Fruit fly (Drosophila melanogaster): ENCODE data around the gene jub.
A peak's percentile ranks its signal among the peaks of the same experiment; 100 is the strongest.

Gene jub

DNA sequence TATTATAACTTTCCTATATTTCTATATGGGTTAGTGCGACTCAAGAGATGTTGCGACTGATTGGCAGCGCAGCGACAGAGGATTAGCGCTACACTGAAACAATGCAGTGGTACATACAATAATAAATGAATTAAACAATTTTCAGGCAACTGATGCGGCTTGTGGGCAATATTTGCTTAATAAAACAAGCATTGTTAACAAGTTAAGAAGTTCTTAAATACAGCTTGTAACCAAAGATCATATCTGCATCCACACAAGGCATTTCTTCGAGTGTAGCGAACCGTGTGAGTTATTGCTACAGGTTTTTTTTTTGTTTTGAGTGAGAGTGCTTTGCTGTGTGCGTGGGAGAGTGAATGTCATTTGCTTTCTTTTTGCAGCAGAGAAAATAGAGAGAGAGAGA, 8.8 kb upstream of the jub start (continued):
- TF ChIP-seq abd-A (tag; optimal IDR thresholded peaks at IDR 0.05) (no peak), CG10147 (GFP tag; optimal IDR thresholded peaks at IDR 0.05) (peak; percentile 39), eve (GFP tag; optimal IDR thresholded peaks at IDR 0.05) (no peak), Taf1 (GFP tag; IDR thresholded peaks at IDR 0.05) (0 out of 2 replicates have a peak, but pooled peaks have one; percentile 32), Usf (GFP tag; optimal IDR thresholded peaks at IDR 0.05) (peak; percentile 58), Hmr (GFP tag; optimal IDR thresholded peaks at IDR 0.05) (peak; percentile 53), CG6254 (GFP tag; optimal IDR thresholded peaks at IDR 0.05) (peak; percentile 59), CG14014 (GFP tag; IDR thresholded peaks at IDR 0.05) (peak; percentile 67; the same call in 1 of the 2 replicates), CG1602 (GFP tag; optimal IDR thresholded peaks at IDR 0.05) (peak; percentile 52), CG14710 (tag; optimal IDR thresholded peaks at IDR 0.05) (peak; percentile 41), Vsx1 (GFP tag; optimal IDR thresholded peaks at IDR 0.05) (peak; percentile 47), CG16779 (GFP tag; IDR thresholded peaks at IDR 0.05) (no peak), CG12219 (GFP tag; optimal IDR thresholded peaks at IDR 0.05) (peak; percentile 76), CG6765 (GFP tag; optimal IDR thresholded peaks at IDR 0.05) (peak; percentile 18), Scr (GFP tag; IDR thresholded peaks at IDR 0.05; ENCODE audit: partially characterized antibody) (no peak), eyg (GFP tag; optimal IDR thresholded peaks at IDR 0.05) (peak; percentile 33), CG1529 (GFP tag; optimal IDR thresholded peaks at IDR 0.05) (peak; percentile 47), CG15601 (tag; optimal IDR thresholded peaks at IDR 0.05) (peak; percentile 39), cato (GFP tag; optimal IDR thresholded peaks at IDR 0.05; ENCODE audit: borderline replicate concordance) (peak; percentile 33), CG16863 (GFP tag; optimal IDR thresholded peaks at IDR 0.05) (peak; percentile 53), CG7786 (GFP tag; optimal IDR thresholded peaks at IDR 0.05) (peak; percentile 84), CG1233 (GFP tag; optimal IDR thresholded peaks at IDR 0.05) (peak; percentile 41), z (GFP tag; IDR thresholded peaks at IDR 0.05) (0 out of 3 replicates have a peak, but pooled peaks have one; percentile 37), mirr (GFP tag; optimal IDR thresholded peaks at IDR 0.05) (no peak), crol (GFP tag; IDR thresholded peaks at IDR 0.05) (no peak), CG5180 (GFP tag; optimal IDR thresholded peaks at IDR 0.05) (peak; percentile 52), dm (GFP tag; optimal IDR thresholded peaks at IDR 0.05) (no peak), tap (tag; optimal IDR thresholded peaks at IDR 0.05) (peak; percentile 30), oc (tag; optimal IDR thresholded peaks at IDR 0.05) (peak; percentile 79), gcm2 (GFP tag; optimal IDR thresholded peaks at IDR 0.05) (peak; percentile 53), otp (GFP tag; IDR thresholded peaks at IDR 0.05) (0 out of 3 replicates have a peak, but pooled peaks have one; percentile 44), CG7745 (tag; optimal IDR thresholded peaks at IDR 0.05) (no peak), Gsc (GFP tag; IDR thresholded peaks at IDR 0.05) (no peak), CG6813 (GFP tag; optimal IDR thresholded peaks at IDR 0.05) (peak; percentile 64), Dll (GFP tag; IDR thresholded peaks at IDR 0.05; ENCODE audit: partially characterized antibody) (no peak), da (GFP tag; optimal IDR thresholded peaks at IDR 0.05) (peak; percentile 32), Ptx1 (GFP tag; IDR thresholded peaks at IDR 0.05) (peak; percentile 84), psq (GFP tag; optimal IDR thresholded peaks at IDR 0.05) (no peak), Gug (GFP tag; IDR thresholded peaks at IDR 0.05) (peak; percentile 71; the same call in 3 of the 4 replicates), Dfd (GFP tag; optimal IDR thresholded peaks at IDR 0.05) (no peak), CG3847 (GFP tag; IDR thresholded peaks at IDR 0.05) (peak; percentile 55; the same call in 1 of the 2 replicates), Fer2 (tag; optimal IDR thresholded peaks at IDR 0.05) (no peak), CG4404 (GFP tag; IDR thresholded peaks at IDR 0.05) (peak; percentile 57), CG4360 (GFP tag; IDR thresholded peaks at IDR 0.05) (no peak), sisA (GFP tag; IDR thresholded peaks at IDR 0.05) (peak; percentile 72), dysf (GFP tag; IDR thresholded peaks at IDR 0.05) (peak; percentile 79), Hr51 (GFP tag; optimal IDR thresholded peaks at IDR 0.05) (peak; percentile 52 to 81), CG31441 (GFP tag; IDR thresholded peaks at IDR 0.05) (peak; percentile 79), grn (GFP tag; optimal IDR thresholded peaks at IDR 0.05) (no peak), pros (GFP tag; optimal IDR thresholded peaks at IDR 0.05) (no peak), CG3995 (GFP tag; optimal IDR thresholded peaks at IDR 0.05) (peak; percentile 43)

Data from whole organism, embryonic.